Fruit fly (Drosophila melanogaster): ENCODE data around the gene Sbp2.

DNA sequence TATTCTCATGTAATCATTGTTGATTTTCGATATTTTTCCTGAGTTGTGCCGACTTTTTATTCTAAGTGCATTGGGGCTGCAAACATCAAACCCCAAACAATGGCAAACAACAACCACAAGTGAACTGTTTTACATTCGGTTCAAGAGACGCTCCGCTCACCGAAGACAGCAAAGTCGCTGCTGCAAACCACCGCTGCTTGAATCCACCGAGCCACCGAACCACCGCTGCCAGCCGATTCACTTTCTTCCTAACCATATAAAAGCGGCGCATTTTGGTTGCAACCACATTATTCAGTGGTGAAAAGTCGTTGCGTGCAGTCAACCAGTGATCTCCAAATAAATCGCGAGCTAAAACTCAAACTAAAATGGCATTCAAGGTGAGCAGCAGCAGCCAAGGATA lies 32.4 kb downstream of the Sbp2 start, which contains the start of gene Cpr66Cb:
- TF ChIP-seq CG31627 (GFP tag; optimal IDR thresholded peaks at IDR 0.05): no peak
- no peak for TF ChIP-seq Met (GFP tag; optimal IDR thresholded peaks at IDR 0.05)
- no peak for TF ChIP-seq Sox14 (GFP tag; optimal IDR thresholded peaks at IDR 0.05)
